Worm (Caenorhabditis elegans) whole organism, L4/young adult: Measurements from ENCODE around the gene hmg-5.

Experiments used
- dao-5 ChIP-seq: sonication (generic microtip); optimal IDR thresholded peaks from 2 replicates; lab custom pipeline; 2016; ENCODE audit warnings: missing genotype, missing genetic modification characterization, moderate library complexity, missing compliant biosample characterization
- him-1 ChIP-seq: sonication (generic microtip); optimal IDR thresholded peaks from 2 replicates; lab custom pipeline; 2016; ENCODE audit warnings: missing genotype, missing genetic modification reagents, missing genetic modification characterization, missing compliant biosample characterization

DNA sequence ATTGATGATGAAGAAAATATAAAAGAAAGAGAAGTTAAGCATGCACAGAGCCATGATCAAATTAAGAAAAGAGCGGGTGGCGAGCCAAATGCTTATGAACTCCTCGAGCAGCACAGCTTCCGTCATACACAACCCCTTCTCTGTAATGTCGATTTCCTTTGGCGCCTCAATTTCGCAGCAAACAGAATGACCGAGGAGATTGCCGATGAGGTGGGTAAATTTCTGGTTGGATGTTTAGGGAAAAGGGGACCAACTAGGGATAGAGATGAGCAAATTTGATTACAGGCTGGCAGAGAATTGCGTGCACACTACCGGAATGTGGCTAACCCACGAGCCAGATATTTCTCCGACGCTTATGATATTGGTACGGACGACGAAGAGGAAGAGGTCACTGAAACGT lies 40.6 kb downstream of the hmg-5 start:
- TF ChIP-seq him-1 (no peak), dao-5 (tag; lab: Kevin White, UChicago) (no peak)
